Worm (Caenorhabditis elegans) whole organism, midembryonic: ENCODE results near the gene H04D03.4.

Experiments
- T22C8.4 ChIP-seq: fragments of 200-800 bp; sonication (Bioruptor generic); IDR thresholded peaks from 2 replicates; pipeline ENCODE4 v1.3.6; 2022; ENCODE audit warnings: missing genetic modification characterization, missing compliant biosample characterization
- flt-1 ChIP-seq: fragments of 200-800 bp; sonication (Bioruptor generic); IDR thresholded peaks from 2 replicates; pipeline ENCODE4 v1.3.6; 2022; ENCODE audit warnings: missing genetic modification characterization, missing compliant biosample characterization
- klf-2 ChIP-seq: fragments of 200-800 bp; sonication (Bioruptor generic); conservative IDR thresholded peaks from 2 replicates; pipeline ENCODE4 v1.3.6; 2022; ENCODE audit warnings: missing genetic modification reagents, missing genetic modification characterization, missing compliant biosample characterization
- ref-1 ChIP-seq: fragments of 200-800 bp; sonication (Bioruptor generic); conservative IDR thresholded peaks from 2 replicates; pipeline ENCODE4 v1.3.6; 2022; ENCODE audit warnings: missing genetic modification reagents, missing genetic modification characterization, missing compliant biosample characterization
- ztf-29 ChIP-seq: fragments of 200-800 bp; sonication (Bioruptor generic); IDR thresholded peaks from 2 replicates; pipeline ENCODE4 v1.3.6; 2022; ENCODE audit warnings: missing genetic modification reagents, missing genetic modification characterization, missing compliant biosample characterization

DNA sequence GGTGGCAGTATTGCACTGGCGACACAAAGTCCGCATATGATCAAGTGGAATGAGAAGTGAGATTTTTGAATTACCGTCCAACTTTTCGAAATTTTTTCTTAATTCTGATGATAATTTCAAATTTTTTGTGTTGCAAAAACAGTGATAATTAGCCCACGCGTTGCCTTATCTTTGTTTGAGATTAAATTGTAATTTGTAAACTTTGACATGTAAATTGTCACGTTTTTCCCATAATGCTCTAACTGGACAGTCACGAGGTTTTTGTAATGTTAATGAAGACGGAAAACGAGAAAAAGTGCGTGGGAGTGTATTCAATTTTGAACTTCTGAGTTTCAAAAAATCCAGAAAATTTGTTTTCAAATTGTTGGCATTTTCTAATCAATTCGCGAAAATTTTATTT lies 30.6 kb upstream of the H04D03.4 start:
- TF ChIP-seq ref-1 (GFP tag; lab: Robert Waterston, UW) (no peak), flt-1 (GFP tag; lab: Robert Waterston, UW) (no peak), T22C8.4 (no peak), klf-2 (no peak), ztf-29 (GFP tag; lab: Robert Waterston, UW) (no peak)
